Fruit fly (Drosophila melanogaster) Kc167 (cell line): ENCODE data around the gene CG12093.

Source experiments
- Myc ChIP-seq: fragments of >200 bp; optimal IDR thresholded peaks from 2 replicates; lab custom pipeline; 2017; ENCODE audit warnings: missing external identifiers
- Sin3A ChIP-seq: fragments of >200 bp; optimal IDR thresholded peaks from 2 replicates; lab custom pipeline; 2018; ENCODE audit warnings: missing external identifiers
- h ChIP-seq: fragments of >200 bp; optimal IDR thresholded peaks from 3 replicates; lab custom pipeline; 2018; ENCODE audit warnings: missing external identifiers
- insv ChIP-seq: fragments of >200 bp; optimal IDR thresholded peaks from 3 replicates; lab custom pipeline; 2018; ENCODE audit warnings: missing external identifiers
- psq ChIP-seq: fragments of >200 bp; optimal IDR thresholded peaks from 2 replicates; lab custom pipeline; 2017; ENCODE audit warnings: missing external identifiers
- ttk ChIP-seq: sonication (Bioruptor generic); optimal IDR thresholded peaks from 2 replicates; lab custom pipeline; 2017; ENCODE audit warnings: missing external identifiers

Gene CG12093

DNA sequence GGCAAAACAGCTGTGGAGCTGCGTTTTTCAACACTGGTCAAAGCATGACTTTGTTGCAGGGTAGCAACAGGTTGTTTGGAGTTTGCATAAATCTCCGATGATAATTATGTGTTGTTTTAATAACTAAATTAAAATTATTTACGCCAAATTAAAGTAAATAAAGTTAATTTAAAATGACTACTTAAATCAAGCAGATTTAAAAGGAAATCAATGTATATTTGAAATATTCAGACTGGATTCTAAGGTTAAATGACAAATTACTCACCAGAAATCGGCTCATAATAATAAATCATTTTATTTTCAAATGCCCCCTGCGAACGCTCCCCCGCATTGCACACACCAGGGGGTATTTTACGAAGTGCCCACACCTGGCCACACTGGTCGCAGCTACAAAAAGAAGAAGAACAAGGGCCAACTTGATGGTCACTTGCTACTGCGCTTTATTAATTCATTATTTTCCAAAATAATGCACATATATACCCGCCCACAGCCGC is at the start of gene CG12093, which contains the start of gene Atg2:
Gene CG12093, minus strand, starts transcription at position 40 of the 494 bp plus-strand sequence.
Gene Atg2, plus strand, starts transcription at position 371 of the 494 bp plus-strand sequence.
- no peak for TF ChIP-seq ttk (lab: Kevin White, UChicago)

DNA sequence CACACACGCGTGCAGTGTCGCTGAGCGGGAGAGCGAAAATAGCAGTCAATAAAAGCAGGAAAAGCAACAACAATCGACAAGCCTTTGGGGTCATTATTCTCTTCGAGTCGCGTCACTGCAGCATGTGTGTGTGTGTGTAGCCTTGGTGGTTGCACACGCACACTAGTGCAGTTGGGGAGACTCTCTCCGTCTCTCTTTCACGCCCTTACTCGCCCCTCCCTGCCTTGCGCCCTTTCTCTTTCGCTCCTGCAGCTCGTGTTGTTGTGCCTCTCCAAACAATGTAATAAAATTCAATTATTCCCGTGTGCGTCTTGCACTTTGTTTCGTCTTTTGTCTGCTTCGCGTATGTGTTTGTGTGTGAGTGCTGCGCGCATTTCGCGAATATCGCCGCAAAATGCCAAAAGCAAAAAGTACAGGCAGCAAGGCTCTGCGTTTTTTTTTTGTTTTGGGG is 49.7 kb upstream of the CG12093 start:
- TF ChIP-seq h (lab: Kevin White, UChicago) (no peak), Sin3A (lab: Kevin White, UChicago) (no peak), ttk (lab: Kevin White, UChicago) (no peak), psq (no peak), Myc (lab: Kevin White, UChicago) (no peak), insv (no peak)

DNA sequence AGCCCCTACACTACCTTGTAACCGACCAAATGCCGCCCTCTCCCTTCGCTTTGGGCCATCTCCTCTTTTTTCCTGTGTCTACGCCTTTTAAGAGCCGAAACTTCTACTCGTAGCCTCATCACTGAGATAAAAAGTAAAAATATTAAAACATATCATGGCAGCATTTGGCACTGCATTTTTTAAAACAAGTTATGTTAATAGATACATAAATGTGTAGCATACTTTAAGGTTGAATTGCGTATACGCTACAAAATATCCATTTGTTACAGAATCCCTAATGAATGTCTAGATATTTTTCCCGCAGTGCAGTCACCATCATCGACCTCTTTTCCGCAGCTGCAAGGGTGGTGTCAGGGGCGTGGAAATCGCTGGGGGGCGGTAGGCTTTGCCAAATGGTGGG is 49.1 kb upstream of the CG12093 start:
- TF ChIP-seq Myc (lab: Kevin White, UChicago) (no peak), psq (no peak), ttk (lab: Kevin White, UChicago) (no peak), insv (no peak), Sin3A (lab: Kevin White, UChicago) (no peak), h (lab: Kevin White, UChicago) (no peak)

DNA sequence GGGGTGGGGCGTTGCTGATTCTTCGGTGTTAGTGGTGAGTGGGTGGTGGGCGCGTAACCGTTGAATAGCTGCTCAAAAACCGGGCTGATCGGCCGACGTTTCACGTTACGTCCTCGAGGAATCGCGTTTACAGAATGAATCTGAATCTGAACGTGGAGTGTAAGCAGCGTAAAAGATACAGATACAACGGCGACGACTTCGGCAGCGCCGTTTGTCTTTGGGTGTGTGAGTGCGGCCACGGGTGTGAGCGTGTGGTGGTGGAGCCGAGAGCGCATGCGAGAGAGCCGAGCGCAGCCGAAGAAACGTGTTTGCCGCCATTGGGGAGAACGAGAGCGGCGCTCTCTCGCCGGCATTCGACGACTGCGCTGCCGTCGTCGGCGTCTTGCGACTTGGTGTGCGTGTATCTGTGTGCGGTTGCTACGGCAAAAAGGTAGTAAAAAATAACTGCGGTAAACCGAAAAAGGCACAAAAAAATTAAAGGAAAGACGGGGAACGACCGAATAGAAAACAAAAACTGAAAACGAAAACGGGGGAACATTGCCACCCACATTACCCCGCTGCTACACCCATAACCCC is 47.2 kb upstream of the CG12093 start:
- no peak for TF ChIP-seq h (lab: Kevin White, UChicago)
- no peak for TF ChIP-seq psq
- no peak for TF ChIP-seq Myc (lab: Kevin White, UChicago)
- no peak for TF ChIP-seq insv
- TF ChIP-seq ttk (lab: Kevin White, UChicago), result no peak
- TF ChIP-seq Sin3A (lab: Kevin White, UChicago), result no peak

DNA sequence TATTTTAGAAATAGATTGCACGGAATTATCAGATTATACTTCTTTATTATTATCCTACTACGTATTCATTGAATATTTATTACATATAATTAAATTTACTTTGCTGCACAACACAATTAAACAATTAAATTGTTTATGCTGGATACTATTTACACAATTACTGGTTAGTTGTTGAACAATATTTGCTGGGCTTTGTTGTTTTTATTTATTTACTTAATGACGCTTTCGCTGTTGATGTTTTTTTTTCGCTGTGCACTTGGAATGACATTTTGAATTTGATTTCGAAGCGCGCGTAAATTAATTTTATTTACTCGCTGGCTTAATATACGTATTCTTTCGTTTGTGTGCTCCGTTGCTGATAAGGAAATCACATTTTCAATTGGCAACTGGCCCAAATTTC is 46.5 kb upstream of the CG12093 start:
- TF ChIP-seq h (lab: Kevin White, UChicago) (no peak), Myc (lab: Kevin White, UChicago) (no peak), psq (no peak), ttk (lab: Kevin White, UChicago) (no peak), insv (no peak), Sin3A (lab: Kevin White, UChicago) (no peak)

DNA sequence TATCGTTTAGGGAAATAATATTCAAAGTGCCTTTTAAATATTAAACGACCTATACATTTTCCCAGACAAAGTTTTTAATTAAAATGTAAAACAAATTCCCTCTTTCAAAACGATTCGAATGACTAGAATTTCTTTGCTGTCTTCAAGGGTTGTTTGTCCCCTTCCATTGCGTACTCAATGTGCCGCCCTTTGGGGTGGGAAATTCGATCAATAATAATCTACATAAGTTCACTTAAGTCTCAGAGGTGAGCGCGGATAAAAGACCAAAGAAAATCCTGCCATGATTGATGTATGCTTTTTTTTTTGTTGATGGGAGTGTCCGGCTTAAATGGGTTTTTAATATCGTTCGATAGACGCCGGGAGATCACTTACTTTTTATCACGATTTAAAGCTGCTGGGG is 45.9 kb upstream of the CG12093 start:
- TF ChIP-seq Sin3A (lab: Kevin White, UChicago) (no peak), ttk (lab: Kevin White, UChicago) (no peak), psq (no peak), Myc (lab: Kevin White, UChicago) (no peak), insv (no peak), h (lab: Kevin White, UChicago) (no peak)

DNA sequence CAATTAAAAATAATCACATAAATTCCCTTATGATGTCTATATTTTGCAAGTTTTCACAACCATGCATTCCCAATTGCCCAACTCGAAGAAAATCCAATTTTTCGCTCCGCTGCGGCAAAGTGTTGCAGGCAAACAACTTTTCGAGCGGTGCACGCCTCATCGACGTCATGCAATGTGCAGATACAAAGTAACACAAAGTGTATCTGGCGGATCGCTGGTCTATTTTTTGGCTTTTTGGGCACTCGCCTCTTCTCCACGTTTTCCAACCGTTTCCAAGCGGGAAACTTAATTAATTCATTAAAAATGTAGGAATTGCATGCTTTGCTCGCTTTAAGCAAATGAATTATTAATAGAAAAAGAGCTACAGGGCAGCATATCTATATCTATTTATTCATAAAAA is 45.0 kb upstream of the CG12093 start:
- TF ChIP-seq Sin3A (lab: Kevin White, UChicago) (no peak), psq (no peak), Myc (lab: Kevin White, UChicago) (no peak), insv (no peak), ttk (lab: Kevin White, UChicago) (no peak), h (lab: Kevin White, UChicago) (no peak)

DNA sequence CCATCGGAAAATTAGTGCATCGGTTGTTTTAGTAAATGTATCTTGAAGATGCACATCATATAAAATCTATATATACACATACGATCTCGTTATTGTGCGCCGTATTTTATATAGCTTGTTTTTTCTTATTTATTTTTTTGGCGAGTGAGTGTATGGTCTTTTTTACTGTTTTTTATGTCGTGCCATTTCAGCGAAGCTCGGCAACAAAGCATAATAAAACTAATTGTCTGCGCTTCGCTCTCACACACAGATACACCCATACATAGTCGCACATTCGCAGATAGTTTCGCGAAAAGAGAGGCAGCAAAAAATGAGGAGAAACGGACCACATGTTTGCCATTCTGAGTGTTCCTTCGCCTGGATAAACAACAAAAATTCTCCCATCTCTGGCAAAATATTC is 44.1 kb upstream of the CG12093 start:
- TF ChIP-seq Sin3A (lab: Kevin White, UChicago), result no peak
- TF ChIP-seq ttk (lab: Kevin White, UChicago), result no peak
- TF ChIP-seq Myc (lab: Kevin White, UChicago), result no peak
- TF ChIP-seq insv, result no peak
- no peak for TF ChIP-seq h (lab: Kevin White, UChicago)

DNA sequence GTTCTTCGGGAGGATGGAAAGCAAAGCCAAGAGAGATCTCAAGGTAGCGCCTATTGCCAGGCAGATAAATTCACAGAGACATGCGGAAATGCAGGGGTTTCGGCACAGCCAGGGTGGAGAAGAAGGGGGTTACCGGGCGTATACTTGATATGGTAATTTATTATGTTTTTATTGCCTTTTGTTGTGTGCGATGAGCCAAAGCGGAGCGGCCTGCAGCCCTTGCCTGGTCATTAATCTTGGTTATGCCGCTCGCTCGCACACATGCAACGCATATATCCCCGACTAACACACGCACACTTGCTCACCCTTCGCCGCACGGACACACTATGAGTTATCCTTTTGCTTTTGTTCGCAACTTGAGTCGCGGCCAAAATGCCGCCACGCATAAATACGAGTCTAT is 42.8 kb upstream of the CG12093 start:
- no peak for TF ChIP-seq insv
- no peak for TF ChIP-seq Myc (lab: Kevin White, UChicago)
- TF ChIP-seq Sin3A (lab: Kevin White, UChicago), result no peak
- no peak for TF ChIP-seq h (lab: Kevin White, UChicago)
- TF ChIP-seq psq, result no peak
- TF ChIP-seq ttk (lab: Kevin White, UChicago), result no peak

DNA sequence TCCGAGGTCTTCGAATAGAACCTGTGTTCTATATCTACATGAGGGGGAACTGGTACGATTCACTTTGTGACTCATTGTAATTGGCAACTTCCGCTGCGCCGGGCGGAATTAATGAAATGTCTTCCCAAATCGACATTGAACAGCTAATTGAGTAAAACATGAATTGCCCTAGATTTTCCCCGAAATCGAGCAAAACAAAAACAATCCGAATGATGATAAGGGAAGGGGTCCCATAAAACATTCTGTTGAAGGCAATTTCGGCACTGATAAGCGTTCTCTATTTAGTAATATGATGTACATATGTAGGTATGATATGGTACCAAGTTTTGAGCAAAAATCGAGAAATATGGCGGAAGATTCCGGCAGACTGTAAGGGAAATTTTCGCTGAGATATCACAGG is 36.0 kb upstream of the CG12093 start:
- TF ChIP-seq Myc (lab: Kevin White, UChicago), result no peak
- no peak for TF ChIP-seq ttk (lab: Kevin White, UChicago)
- no peak for TF ChIP-seq h (lab: Kevin White, UChicago)
- TF ChIP-seq psq, result no peak
- no peak for TF ChIP-seq Sin3A (lab: Kevin White, UChicago)
- no peak for TF ChIP-seq insv

DNA sequence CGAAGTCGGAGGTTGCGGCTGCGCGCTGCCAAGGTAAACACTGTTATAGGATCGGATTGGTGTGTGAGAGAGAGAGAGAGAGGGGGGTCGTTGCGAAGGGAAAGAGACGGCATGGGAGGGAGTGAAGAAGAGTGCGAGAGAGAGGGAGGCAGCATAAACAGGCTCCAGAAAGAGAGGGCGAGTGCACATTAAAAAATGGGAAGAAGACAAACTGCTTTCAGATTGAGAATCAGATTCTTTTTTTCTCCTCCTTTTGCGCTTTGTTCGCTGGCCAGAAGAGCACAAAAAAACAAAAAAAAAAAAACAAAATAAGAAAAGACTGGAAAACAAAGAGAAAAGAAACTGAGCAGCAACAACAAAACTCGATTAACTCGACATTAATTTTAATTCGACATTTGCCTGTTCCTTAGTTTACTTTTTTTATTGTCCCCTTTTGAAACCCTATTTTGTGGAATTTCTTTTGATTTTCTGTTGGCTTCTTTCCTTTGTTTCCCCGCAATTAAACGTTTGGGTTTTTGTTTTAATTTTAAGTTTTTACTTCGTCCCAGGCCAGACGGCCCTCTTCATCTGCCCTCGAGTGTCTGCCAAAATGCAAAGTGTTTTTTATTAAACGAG is 34.6 kb upstream of the CG12093 start:
- no peak for TF ChIP-seq Sin3A (lab: Kevin White, UChicago)
- TF ChIP-seq ttk (lab: Kevin White, UChicago), result no peak

DNA sequence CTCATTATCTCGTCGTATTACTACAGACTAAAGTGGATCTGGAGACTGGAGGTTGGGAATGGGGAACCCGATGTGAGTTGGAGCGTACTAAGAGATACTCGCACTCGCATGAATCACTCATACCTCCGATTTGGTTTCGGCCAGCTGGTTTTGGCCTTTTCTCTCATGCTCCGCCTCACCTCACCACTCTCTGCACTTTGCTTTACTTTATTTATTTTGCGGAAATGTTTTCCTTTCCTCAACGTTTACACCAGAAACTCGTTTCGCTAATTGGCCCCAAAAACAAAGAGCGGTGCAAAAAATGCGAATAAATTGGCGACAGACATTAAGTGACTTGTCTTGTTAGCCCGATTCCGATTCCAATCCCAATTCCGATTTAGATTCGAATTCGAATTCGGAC is 33.6 kb upstream of the CG12093 start:
- TF ChIP-seq Myc (lab: Kevin White, UChicago) (no peak), psq (no peak)

DNA sequence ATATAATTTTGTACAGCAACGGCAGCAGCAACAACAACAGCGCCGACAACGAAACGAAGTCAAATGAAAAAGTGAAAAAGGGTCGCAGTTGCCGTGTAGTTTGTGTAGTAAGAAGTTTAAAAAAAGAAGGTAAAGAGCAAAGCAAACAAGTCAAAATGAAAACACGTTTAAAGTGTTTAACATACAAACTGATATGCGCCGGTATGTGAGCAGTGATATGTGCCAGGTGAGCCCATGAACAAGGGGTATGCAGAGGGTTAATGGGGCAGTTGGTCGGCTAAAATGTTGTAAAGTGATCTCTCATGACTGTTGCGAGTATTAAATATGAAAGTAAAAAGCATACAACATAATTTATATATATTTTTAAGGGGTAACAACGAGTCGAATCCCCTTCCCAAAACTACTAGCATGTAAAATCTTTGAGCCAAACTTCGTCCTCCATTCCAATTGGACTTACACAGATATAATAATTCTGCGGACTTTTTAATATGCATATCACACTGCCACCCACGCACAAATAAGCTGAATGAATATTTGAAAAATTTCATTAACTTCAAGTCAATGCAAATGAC is 32.2 kb upstream of the CG12093 start:
- TF ChIP-seq psq (no peak), ttk (lab: Kevin White, UChicago) (no peak), insv (no peak), Myc (lab: Kevin White, UChicago) (no peak), Sin3A (lab: Kevin White, UChicago) (no peak)
